Worm (Caenorhabditis elegans) whole organism, late embryonic: ENCODE data around the gene dbl-1.
A peak's percentile ranks its signal among the peaks of the same experiment; 100 is the strongest.

Experiments
- C08G9.2 ChIP-seq: sonication (generic microtip); optimal IDR thresholded peaks from 2 replicates; lab custom pipeline; 2016; ENCODE audit warnings: mild to moderate bottlenecking, missing genetic modification characterization, moderate library complexity, missing compliant biosample characterization
- C38D4.7 ChIP-seq: fragments of 200-800 bp; sonication (Bioruptor generic); optimal IDR thresholded peaks from 2 replicates; lab custom pipeline; 2018; ENCODE audit warnings: mild to moderate bottlenecking, missing genetic modification characterization, moderate library complexity, missing compliant biosample characterization
- F13H6.1 ChIP-seq: sonication (generic microtip); optimal IDR thresholded peaks from 2 replicates; lab custom pipeline; 2016; ENCODE audit warnings: missing genetic modification characterization, missing compliant biosample characterization
- K09A11.1 ChIP-seq: sonication (generic microtip); optimal IDR thresholded peaks from 2 replicates; lab custom pipeline; 2017; ENCODE audit warnings: antibody characterized with exemption, mild to moderate bottlenecking, missing genetic modification characterization, missing compliant biosample characterization; ENCODE audit not compliant: insufficient read depth
- T23F11.4 ChIP-seq: fragments of 200-800 bp; sonication (Bioruptor generic); optimal IDR thresholded peaks from 2 replicates; lab custom pipeline; 2018; ENCODE audit warnings: mild to moderate bottlenecking, missing genetic modification characterization, missing compliant biosample characterization
- Y22D7AL.16 ChIP-seq: sonication (generic microtip); optimal IDR thresholded peaks from 2 replicates; lab custom pipeline; 2016; ENCODE audit warnings: missing genetic modification characterization, missing compliant biosample characterization
- ahr-1 ChIP-seq: sonication (generic microtip); optimal IDR thresholded peaks from 2 replicates; lab custom pipeline; 2016; ENCODE audit warnings: missing genetic modification characterization, missing compliant biosample characterization
- ceh-14 ChIP-seq: sonication (generic microtip); optimal IDR thresholded peaks from 2 replicates; lab custom pipeline; 2016; ENCODE audit warnings: missing genotype, missing genetic modification characterization, missing compliant biosample characterization
- ceh-18 ChIP-seq: sonication (generic microtip); optimal IDR thresholded peaks from 2 replicates; lab custom pipeline; 2016; ENCODE audit warnings: missing genetic modification characterization, missing compliant biosample characterization
- ceh-2 ChIP-seq: sonication (generic microtip); optimal IDR thresholded peaks from 2 replicates; lab custom pipeline; 2016; ENCODE audit warnings: missing genotype, missing genetic modification characterization, missing compliant biosample characterization
- ceh-24 ChIP-seq: sonication (generic microtip); optimal IDR thresholded peaks from 2 replicates; lab custom pipeline; 2016; ENCODE audit warnings: mild to moderate bottlenecking, missing genetic modification characterization, missing compliant biosample characterization
- ceh-31 ChIP-seq: sonication (generic microtip); optimal IDR thresholded peaks from 2 replicates; lab custom pipeline; 2016; ENCODE audit warnings: missing genetic modification characterization, missing compliant biosample characterization
- ceh-34 ChIP-seq: sonication (generic microtip); optimal IDR thresholded peaks from 2 replicates; lab custom pipeline; 2016; ENCODE audit warnings: mild to moderate bottlenecking, missing genetic modification characterization, missing compliant biosample characterization
- ceh-45 ChIP-seq: fragments of 200-800 bp; sonication (Bioruptor generic); IDR thresholded peaks from 2 replicates; pipeline ENCODE4 v1.3.6; 2022; ENCODE audit warnings: missing genetic modification reagents, missing genetic modification characterization, missing compliant biosample characterization
- ceh-6 ChIP-seq: fragments of 200-800 bp; sonication (Bioruptor generic); optimal IDR thresholded peaks from 2 replicates; lab custom pipeline; 2018; ENCODE audit warnings: mild to moderate bottlenecking, missing genetic modification characterization, missing compliant biosample characterization
- ceh-9 ChIP-seq: sonication (generic microtip); optimal IDR thresholded peaks from 2 replicates; lab custom pipeline; 2016; ENCODE audit warnings: mild to moderate bottlenecking, missing genetic modification characterization, inconsistent platforms, missing compliant biosample characterization
- che-1 ChIP-seq: sonication (generic microtip); optimal IDR thresholded peaks from 2 replicates; lab custom pipeline; 2016; ENCODE audit warnings: mild to moderate bottlenecking, missing genetic modification characterization, missing compliant biosample characterization
- dmd-4 ChIP-seq: sonication (generic microtip); optimal IDR thresholded peaks from 2 replicates; lab custom pipeline; 2016; ENCODE audit warnings: borderline replicate concordance, missing genetic modification characterization, missing compliant biosample characterization
- dve-1 ChIP-seq: sonication (generic microtip); optimal IDR thresholded peaks from 2 replicates; lab custom pipeline; 2017; ENCODE audit warnings: antibody characterized with exemption, mild to moderate bottlenecking, missing genetic modification characterization, missing compliant biosample characterization
- elt-2 ChIP-seq: sonication (generic microtip); optimal IDR thresholded peaks from 2 replicates; lab custom pipeline; 2016; ENCODE audit warnings: missing genetic modification reagents, missing genetic modification characterization, missing compliant biosample characterization
- eyg-1 ChIP-seq: sonication (generic microtip); optimal IDR thresholded peaks from 2 replicates; lab custom pipeline; 2016; ENCODE audit warnings: missing genotype, missing genetic modification characterization, missing compliant biosample characterization
- fax-1 ChIP-seq: sonication (generic microtip); optimal IDR thresholded peaks from 2 replicates; lab custom pipeline; 2016; ENCODE audit warnings: missing genotype, missing genetic modification characterization, missing compliant biosample characterization
- fkh-10 ChIP-seq: fragments of 150-350 bp; optimal IDR thresholded peaks from 2 replicates; lab custom pipeline; 2014; ENCODE audit warnings: missing biosample characterization, missing genetic modification reagents, missing genetic modification characterization
- fkh-6 ChIP-seq: sonication (generic microtip); optimal IDR thresholded peaks from 2 replicates; lab custom pipeline; 2016; ENCODE audit warnings: missing genetic modification characterization, missing compliant biosample characterization
- hlh-13 ChIP-seq: fragments of 200-800 bp; sonication (Bioruptor generic); optimal IDR thresholded peaks from 2 replicates; lab custom pipeline; 2018; ENCODE audit warnings: mild to moderate bottlenecking, missing genetic modification characterization, missing compliant biosample characterization
- hlh-30 ChIP-seq: sonication (generic microtip); optimal IDR thresholded peaks from 2 replicates; lab custom pipeline; 2017; ENCODE audit warnings: antibody characterized with exemption, missing genetic modification characterization, missing compliant biosample characterization; ENCODE audit not compliant: insufficient read depth
- hlh-8 ChIP-seq: sonication (generic microtip); optimal IDR thresholded peaks from 2 replicates; lab custom pipeline; 2016; ENCODE audit warnings: missing genotype, missing genetic modification characterization, missing compliant biosample characterization
- lim-6 ChIP-seq: sonication (generic microtip); optimal IDR thresholded peaks from 2 replicates; lab custom pipeline; 2016; ENCODE audit warnings: missing genetic modification characterization, missing compliant biosample characterization
- madf-2 ChIP-seq: sonication (generic microtip); optimal IDR thresholded peaks from 2 replicates; lab custom pipeline; 2017; ENCODE audit warnings: missing genetic modification characterization, missing compliant biosample characterization
- nfya-1 ChIP-seq: sonication (generic microtip); optimal IDR thresholded peaks from 2 replicates; lab custom pipeline; 2017; ENCODE audit warnings: missing genetic modification characterization, mild to moderate bottlenecking, missing compliant biosample characterization, antibody characterized with exemption, moderate library complexity
- nhr-11 ChIP-seq: fragments of 150-350 bp; optimal IDR thresholded peaks from 2 replicates; lab custom pipeline; 2014; ENCODE audit warnings: missing biosample characterization, missing genetic modification characterization
- nhr-232 ChIP-seq: sonication (generic microtip); optimal IDR thresholded peaks from 2 replicates; lab custom pipeline; 2016; ENCODE audit warnings: missing genetic modification characterization, missing compliant biosample characterization
- npax-4 ChIP-seq: sonication (generic microtip); optimal IDR thresholded peaks from 2 replicates; lab custom pipeline; 2016; ENCODE audit warnings: missing genetic modification characterization, missing compliant biosample characterization
- odd-2 ChIP-seq: sonication (generic microtip); optimal IDR thresholded peaks from 2 replicates; lab custom pipeline; 2017; ENCODE audit warnings: antibody characterized with exemption, mild to moderate bottlenecking, missing genetic modification characterization, missing compliant biosample characterization
- pag-3 ChIP-seq: sonication (generic microtip); optimal IDR thresholded peaks from 2 replicates; lab custom pipeline; 2016; ENCODE audit warnings: missing compliant biosample characterization, missing genetic modification characterization, borderline replicate concordance
- pat-9 ChIP-seq: fragments of 200-800 bp; sonication (Bioruptor generic); optimal IDR thresholded peaks from 2 replicates; lab custom pipeline; 2018; ENCODE audit warnings: mild to moderate bottlenecking, missing genetic modification characterization, moderate library complexity, missing compliant biosample characterization
- pax-1 ChIP-seq: fragments of 150-350 bp; optimal IDR thresholded peaks from 2 replicates; lab custom pipeline; 2014; ENCODE audit warnings: missing biosample characterization, missing genetic modification characterization
- pha-2 ChIP-seq: sonication (generic microtip); optimal IDR thresholded peaks from 2 replicates; lab custom pipeline; 2017; ENCODE audit warnings: mild to moderate bottlenecking, missing genetic modification characterization, missing compliant biosample characterization
- pha-4 ChIP-seq: fragments of 150-350 bp; optimal IDR thresholded peaks from 2 replicates; lab custom pipeline; 2018; ENCODE audit warnings: missing biosample characterization, missing genetic modification reagents, missing genetic modification characterization
- pros-1 ChIP-seq: fragments of 150-350 bp; optimal IDR thresholded peaks from 2 replicates; lab custom pipeline; 2014; ENCODE audit warnings: missing biosample characterization, missing genetic modification reagents, missing genetic modification characterization
- ref-2 ChIP-seq: sonication (generic microtip); optimal IDR thresholded peaks from 2 replicates; lab custom pipeline; 2016; ENCODE audit warnings: missing genetic modification characterization, missing compliant biosample characterization
- sdc-2 ChIP-seq: sonication (generic microtip); optimal IDR thresholded peaks from 2 replicates; lab custom pipeline; 2016; ENCODE audit warnings: missing genotype, missing genetic modification characterization, missing compliant biosample characterization
- sox-2 ChIP-seq: fragments of 200-800 bp; sonication (Bioruptor generic); IDR thresholded peaks from 2 replicates; pipeline ENCODE4 v1.3.6; 2022; ENCODE audit warnings: missing genetic modification reagents, missing genetic modification characterization, missing compliant biosample characterization
- sox-4 ChIP-seq: sonication (generic microtip); optimal IDR thresholded peaks from 2 replicates; lab custom pipeline; 2017; ENCODE audit warnings: mild to moderate bottlenecking, missing genetic modification characterization, inconsistent platforms, missing compliant biosample characterization
- tbx-2 ChIP-seq: sonication (generic microtip); optimal IDR thresholded peaks from 2 replicates; lab custom pipeline; 2016; ENCODE audit warnings: missing genetic modification characterization, missing compliant biosample characterization
- tbx-7 ChIP-seq: sonication (generic microtip); optimal IDR thresholded peaks from 2 replicates; lab custom pipeline; 2016; ENCODE audit warnings: missing genotype, missing genetic modification characterization, missing compliant biosample characterization
- ttx-3 ChIP-seq: sonication (generic microtip); optimal IDR thresholded peaks from 2 replicates; lab custom pipeline; 2016; ENCODE audit warnings: missing genetic modification reagents, missing genetic modification characterization, missing compliant biosample characterization
- unc-42 ChIP-seq: sonication (generic microtip); optimal IDR thresholded peaks from 2 replicates; lab custom pipeline; 2016; ENCODE audit warnings: missing genotype, missing genetic modification characterization, missing compliant biosample characterization
- unc-55 ChIP-seq: sonication (generic microtip); optimal IDR thresholded peaks from 2 replicates; lab custom pipeline; 2017; ENCODE audit warnings: missing biosample characterization, missing genetic modification reagents, missing genetic modification characterization
- zip-5 ChIP-seq: sonication (generic microtip); optimal IDR thresholded peaks from 2 replicates; lab custom pipeline; 2016; ENCODE audit warnings: missing genetic modification characterization, missing compliant biosample characterization
- ztf-16 ChIP-seq: sonication (generic microtip); optimal IDR thresholded peaks from 2 replicates; lab custom pipeline; 2017; ENCODE audit warnings: missing genetic modification characterization, missing compliant biosample characterization

dbl-1 gene

DNA sequence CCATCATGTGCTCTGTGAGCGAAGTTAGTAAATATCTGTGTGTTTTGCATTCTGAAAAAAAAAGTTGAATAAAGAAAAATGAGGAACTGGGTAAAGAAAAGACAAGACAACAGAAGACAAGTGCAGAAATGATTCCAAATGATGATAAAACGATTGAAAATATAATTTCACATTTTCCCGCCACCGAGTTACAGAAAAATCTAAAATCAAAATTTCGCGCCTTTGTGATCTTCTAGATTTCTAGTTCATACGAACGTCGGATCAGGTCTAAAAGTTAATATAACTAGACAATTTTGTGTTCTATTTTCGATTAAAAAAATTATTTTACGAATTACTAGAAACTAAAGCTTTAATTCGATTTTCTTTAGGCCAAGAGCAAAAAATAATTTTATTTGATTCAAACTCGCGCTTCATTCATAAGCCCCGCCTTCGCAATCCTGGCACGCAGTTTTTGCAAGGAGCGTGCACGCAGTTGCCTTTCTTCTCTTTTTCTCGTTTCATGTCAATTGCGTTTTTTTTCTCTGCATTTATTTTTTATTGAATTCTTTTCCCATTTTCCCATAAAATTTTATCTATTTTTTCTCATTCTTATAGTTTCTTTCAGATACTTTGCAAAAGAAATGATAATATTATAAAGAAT lies 27.0 kb downstream of the dbl-1 start, which contains the start of the genes spn-4 and spe-39:
Gene spn-4, minus strand, starts transcription at position 51 of the 640 bp plus-strand sequence.
Gene spe-39, plus strand, starts transcription at position 599 of the 640 bp plus-strand sequence.
- TF ChIP-seq nfya-1 (peak; percentile 74), tbx-7 (no peak), pat-9 (tag; lab: Kevin White, UChicago) (no peak), C08G9.2 (tag; lab: Kevin White, UChicago) (peak; percentile 39), pax-1 (peak; percentile 64), elt-2 (tag; lab: Kevin White, UChicago) (peak; percentile 59), madf-2 (tag; lab: Kevin White, UChicago) (peak; percentile 47), dve-1 (tag; lab: Kevin White, UChicago) (peak; percentile 29), pros-1 (tag; lab: Kevin White, UChicago) (no peak), C38D4.7 (GFP tag; lab: Kevin White, UChicago) (no peak), ceh-24 (tag; lab: Kevin White, UChicago) (no peak), ceh-45 (GFP tag; lab: Robert Waterston, UW) (no peak), nhr-11 (tag; lab: Kevin White, UChicago) (no peak), sox-4 (tag; lab: Kevin White, UChicago) (peak; percentile 28), Y22D7AL.16 (tag; lab: Kevin White, UChicago) (peak; percentile 30), hlh-13 (GFP tag; lab: Kevin White, UChicago) (no peak), nhr-232 (tag; lab: Kevin White, UChicago) (no peak), ref-2 (peak; percentile 16), che-1 (tag; lab: Kevin White, UChicago) (no peak), tbx-2 (tag; lab: Kevin White, UChicago) (peak; percentile 48), fkh-10 (no peak), ceh-18 (tag; lab: Kevin White, UChicago) (no peak), ceh-34 (no peak), fax-1 (tag; lab: Kevin White, UChicago) (peak; percentile 7), pag-3 (tag; lab: Kevin White, UChicago) (no peak), ceh-6 (GFP tag; lab: Kevin White, UChicago) (no peak), K09A11.1 (tag; lab: Kevin White, UChicago) (peak; percentile 35), ceh-14 (tag; lab: Kevin White, UChicago) (peak; percentile 8), unc-42 (tag; lab: Kevin White, UChicago) (peak; percentile 71), hlh-30 (tag; lab: Kevin White, UChicago) (no peak), T23F11.4 (GFP tag; lab: Kevin White, UChicago) (no peak), F13H6.1 (no peak), pha-4 (tag; lab: Kevin White, UChicago) (no peak), npax-4 (tag; lab: Kevin White, UChicago) (no peak), fkh-6 (tag; lab: Kevin White, UChicago) (no peak), lim-6 (tag; lab: Kevin White, UChicago) (no peak), zip-5 (tag; lab: Kevin White, UChicago) (peak; percentile 10), unc-55 (GFP tag; lab: Kevin White, UChicago) (peak; percentile 1), pha-2 (tag; lab: Kevin White, UChicago) (no peak), ceh-31 (tag; lab: Kevin White, UChicago) (peak; percentile 39), ttx-3 (tag; lab: Kevin White, UChicago) (no peak), ahr-1 (tag; lab: Kevin White, UChicago) (no peak), ceh-9 (tag; lab: Kevin White, UChicago) (no peak), eyg-1 (tag; lab: Kevin White, UChicago) (no peak), sox-2 (GFP tag; lab: Robert Waterston, UW) (peak; percentile 62), sdc-2 (no peak), odd-2 (tag; lab: Kevin White, UChicago) (peak; percentile 21), hlh-8 (tag; lab: Kevin White, UChicago) (no peak), dmd-4 (no peak), ceh-2 (tag; lab: Kevin White, UChicago) (peak; percentile 20), ztf-16 (tag; lab: Kevin White, UChicago) (peak; percentile 29)
